Worm (Caenorhabditis elegans) whole organism, L3 larva: ENCODE measurements around the gene tat-6.

Experiments
- aly-2 ChIP-seq: fragments of 150-350 bp; optimal IDR thresholded peaks from 2 replicates; lab custom pipeline; 2014; ENCODE audit warnings: missing biosample characterization, missing genetic modification characterization
- ama-1 ChIP-seq: fragments of 150-350 bp; optimal IDR thresholded peaks from 2 replicates; lab custom pipeline; 2018
- ceh-16 ChIP-seq: sonication (generic microtip); optimal IDR thresholded peaks from 2 replicates; lab custom pipeline; 2017; ENCODE audit warnings: missing biosample characterization, missing genetic modification characterization
- ceh-28 ChIP-seq: fragments of 150-350 bp; optimal IDR thresholded peaks from 2 replicates; lab custom pipeline; 2014; ENCODE audit warnings: missing biosample characterization, missing genetic modification reagents, missing genetic modification characterization
- ceh-82 ChIP-seq: fragments of 150-350 bp; optimal IDR thresholded peaks from 2 replicates; lab custom pipeline; 2014; ENCODE audit warnings: missing biosample characterization, missing genetic modification characterization
- ceh-9 ChIP-seq: sonication (generic microtip); optimal IDR thresholded peaks from 2 replicates; lab custom pipeline; 2018; ENCODE audit warnings: missing biosample characterization, missing genetic modification characterization
- egl-27 ChIP-seq: sonication (generic microtip); optimal IDR thresholded peaks from 4 replicates; lab custom pipeline; 2017; ENCODE audit warnings: missing biosample characterization, missing genetic modification reagents, missing genetic modification characterization
- egl-5 ChIP-seq: fragments of 150-350 bp; optimal IDR thresholded peaks from 2 replicates; lab custom pipeline; 2017; ENCODE audit warnings: missing biosample characterization, missing genetic modification reagents, missing genetic modification characterization, inconsistent platforms
- elt-2 ChIP-seq: sonication (generic microtip); optimal IDR thresholded peaks from 2 replicates; lab custom pipeline; 2016; ENCODE audit warnings: missing genetic modification reagents, mild to moderate bottlenecking, missing genetic modification characterization, missing compliant biosample characterization
- eor-1 ChIP-seq, 2 experiments: fragments of 150-350 bp; optimal IDR thresholded peaks; 2 replicates each; lab custom pipeline; 2014 to 2018; ENCODE audit warnings: missing biosample characterization in 2 of 2, missing genetic modification characterization in 2 of 2
- hmg-11 ChIP-seq: sonication (generic microtip); optimal IDR thresholded peaks from 2 replicates; lab custom pipeline; 2016; ENCODE audit warnings: missing genetic modification characterization, missing compliant biosample characterization
- jun-1 ChIP-seq: fragments of 150-350 bp; optimal IDR thresholded peaks from 2 replicates; lab custom pipeline; 2014; ENCODE audit warnings: missing biosample characterization, missing genetic modification reagents, missing genetic modification characterization
- lin-15B ChIP-seq: fragments of 150-350 bp; optimal IDR thresholded peaks from 2 replicates; lab custom pipeline; 2014; ENCODE audit warnings: missing biosample characterization, missing genetic modification characterization
- lin-39 ChIP-seq: fragments of 150-350 bp; optimal IDR thresholded peaks from 2 replicates; lab custom pipeline; 2018; ENCODE audit warnings: missing biosample characterization, missing genetic modification reagents, missing genetic modification characterization
- lsy-12 ChIP-seq: sonication (generic microtip); optimal IDR thresholded peaks from 2 replicates; lab custom pipeline; 2016; ENCODE audit warnings: mild to moderate bottlenecking, missing genetic modification characterization, missing compliant biosample characterization
- mdl-1 ChIP-seq: fragments of 150-350 bp; optimal IDR thresholded peaks from 2 replicates; lab custom pipeline; 2014; ENCODE audit warnings: missing biosample characterization, missing genetic modification characterization
- nfya-1 ChIP-seq: sonication (generic microtip); optimal IDR thresholded peaks from 2 replicates; lab custom pipeline; 2017; ENCODE audit warnings: missing genetic modification characterization, mild to moderate bottlenecking, missing compliant biosample characterization, antibody characterized with exemption, moderate library complexity; ENCODE audit not compliant: insufficient read depth
- nhr-11 ChIP-seq: fragments of 150-350 bp; optimal IDR thresholded peaks from 2 replicates; lab custom pipeline; 2014; ENCODE audit warnings: missing biosample characterization, missing genetic modification characterization
- nhr-12 ChIP-seq: fragments of 150-350 bp; optimal IDR thresholded peaks from 2 replicates; lab custom pipeline; 2014; ENCODE audit warnings: missing biosample characterization, missing genetic modification characterization
- nhr-23 ChIP-seq: fragments of 150-350 bp; optimal IDR thresholded peaks from 2 replicates; lab custom pipeline; 2014; ENCODE audit warnings: missing biosample characterization, missing genetic modification reagents, missing genetic modification characterization
- nhr-237 ChIP-seq: fragments of 150-350 bp; optimal IDR thresholded peaks from 2 replicates; lab custom pipeline; 2014; ENCODE audit warnings: missing biosample characterization, missing genetic modification characterization
- nhr-25 ChIP-seq: sonication (generic microtip); optimal IDR thresholded peaks from 2 replicates; lab custom pipeline; 2017; ENCODE audit warnings: missing biosample characterization, missing genetic modification characterization
- nhr-28 ChIP-seq: fragments of 150-350 bp; optimal IDR thresholded peaks from 2 replicates; lab custom pipeline; 2014; ENCODE audit warnings: missing biosample characterization, missing genetic modification characterization
- nhr-43 ChIP-seq: sonication (generic microtip); optimal IDR thresholded peaks from 2 replicates; lab custom pipeline; 2016; ENCODE audit warnings: mild to moderate bottlenecking, missing genetic modification characterization, missing compliant biosample characterization; ENCODE audit not compliant: poor library complexity, severe bottlenecking
- nhr-67 ChIP-seq: fragments of 150-350 bp; optimal IDR thresholded peaks from 2 replicates; lab custom pipeline; 2014; ENCODE audit warnings: missing biosample characterization, missing genetic modification characterization
- nhr-77 ChIP-seq: fragments of 150-350 bp; optimal IDR thresholded peaks from 2 replicates; lab custom pipeline; 2014; ENCODE audit warnings: missing biosample characterization, missing genetic modification characterization
- pha-4 ChIP-seq: fragments of 150-350 bp; optimal IDR thresholded peaks from 2 replicates; lab custom pipeline; 2014; ENCODE audit warnings: missing biosample characterization, missing genetic modification reagents, missing genetic modification characterization
- pqm-1 ChIP-seq: fragments of 150-350 bp; optimal IDR thresholded peaks from 2 replicates; lab custom pipeline; 2017; ENCODE audit warnings: missing biosample characterization, missing genetic modification characterization, inconsistent platforms
- sea-2 ChIP-seq: fragments of 150-350 bp; sonication (generic microtip); optimal IDR thresholded peaks from 4 replicates; lab custom pipeline; 2014; ENCODE audit warnings: missing biosample characterization, missing genetic modification reagents, missing genetic modification characterization
- skn-1 ChIP-seq: fragments of 150-350 bp; optimal IDR thresholded peaks from 2 replicates; lab custom pipeline; 2014; ENCODE audit warnings: missing biosample characterization, missing genetic modification characterization
- snpc-4 ChIP-seq: fragments of 150-350 bp; optimal IDR thresholded peaks from 2 replicates; lab custom pipeline; 2014; ENCODE audit warnings: missing biosample characterization, missing genetic modification characterization
- tbx-2 ChIP-seq: sonication (generic microtip); optimal IDR thresholded peaks from 2 replicates; lab custom pipeline; 2016; ENCODE audit warnings: mild to moderate bottlenecking, missing genetic modification characterization, missing compliant biosample characterization
- unc-39 ChIP-seq: sonication (generic microtip); optimal IDR thresholded peaks from 4 replicates; lab custom pipeline; 2017; ENCODE audit warnings: missing biosample characterization, missing genetic modification characterization
- zag-1 ChIP-seq: fragments of 150-350 bp; optimal IDR thresholded peaks from 2 replicates; lab custom pipeline; 2014; ENCODE audit warnings: missing biosample characterization, missing genetic modification characterization
- ztf-11 ChIP-seq: fragments of 150-350 bp; optimal IDR thresholded peaks from 2 replicates; lab custom pipeline; 2014; ENCODE audit warnings: missing biosample characterization, missing genetic modification characterization

tat-6 gene

ce11 chrV:3112198-3112597, 16.7 kb upstream of the tat-6 start:
- TF ChIP-seq nhr-25 (tag; lab: Kevin White, UChicago) (no peak), elt-2 (peak; percentile 17)
- TF ChIP-seq, all 47 proteins: peak for 1

- TF ChIP-seq sea-2 (GFP tag; lab: Kevin White, UChicago) (no peak), ztf-11 (tag; lab: Kevin White, UChicago) (no peak), ama-1 (no peak)
Observed at ce11 chrV:3113751-3114150, 15.2 kb upstream of the tat-6 start, which contains the start of gene Y73C8C.8. Gene Y73C8C.8, minus strand, starts transcription at chrV:3113851.

- TF ChIP-seq elt-2 (no peak), pqm-1 (no peak)
Observed at ce11 chrV:3114973-3115372, 13.9 kb upstream of the tat-6 start, which contains the start of gene Y73C8C.3. Gene Y73C8C.3, plus strand, starts transcription at chrV:3115273.

- no peak for TF ChIP-seq sea-2 (GFP tag; lab: Kevin White, UChicago)
- peak; percentile 55 for TF ChIP-seq elt-2
- peak; percentile 42 for TF ChIP-seq pqm-1
- no peak for TF ChIP-seq tbx-2 (tag; lab: Kevin White, UChicago)
- TF ChIP-seq jun-1: no peak
- no peak for TF ChIP-seq eor-1 (tag; optimal IDR thresholded peaks at IDR 0.05; lab: Kevin White, UChicago)
- TF ChIP-seq, all 47 proteins: peak for 2
Observed at ce11 chrV:3118167-3118566, 10.7 kb upstream of the tat-6 start, which contains the start of gene clec-210. Gene clec-210, plus strand, starts transcription at chrV:3118377.

- TF ChIP-seq pqm-1 (peak; percentile 19), snpc-4 (tag; lab: Kevin White, UChicago) (no peak), elt-2 (peak; percentile 47)
Observed at ce11 chrV:3119185-3119584, 9.7 kb upstream of the tat-6 start.

ce11 chrV:3121743-3122142, 7.2 kb upstream of the tat-6 start, which contains the start of gene srt-56:
Gene srt-56, minus strand, starts transcription at chrV:3121843.
- TF ChIP-seq lin-15B (tag; lab: Kevin White, UChicago): no peak
- TF ChIP-seq egl-27 (tag; lab: Kevin White, UChicago): no peak
- no peak for TF ChIP-seq nhr-67
- TF ChIP-seq lin-39 (tag; lab: Kevin White, UChicago): no peak
- TF ChIP-seq snpc-4 (tag; lab: Kevin White, UChicago): no peak
- no peak for TF ChIP-seq hmg-11 (tag; lab: Kevin White, UChicago)
- TF ChIP-seq nhr-12: no peak
- TF ChIP-seq ceh-16 (tag; lab: Kevin White, UChicago): no peak
- TF ChIP-seq skn-1 (tag; lab: Kevin White, UChicago): no peak
- TF ChIP-seq nhr-237 (tag; lab: Kevin White, UChicago): no peak
- TF ChIP-seq ama-1: no peak
- TF ChIP-seq nhr-77 (tag; lab: Kevin White, UChicago): no peak
- no peak for TF ChIP-seq ceh-28
- no peak for TF ChIP-seq aly-2 (tag; lab: Kevin White, UChicago)
- no peak for TF ChIP-seq unc-39 (tag; lab: Kevin White, UChicago)
- no peak for TF ChIP-seq sea-2 (GFP tag; lab: Kevin White, UChicago)

ce11 chrV:3122403-3122802, 6.5 kb upstream of the tat-6 start:
- TF ChIP-seq sea-2 (GFP tag; lab: Kevin White, UChicago) (no peak), nhr-12 (no peak), ama-1 (no peak), nhr-11 (tag; lab: Kevin White, UChicago) (no peak), ceh-9 (tag; lab: Kevin White, UChicago) (no peak), nfya-1 (tag; lab: Kevin White, UChicago) (no peak)

- TF ChIP-seq lsy-12 (no peak), sea-2 (GFP tag; lab: Kevin White, UChicago) (no peak), pha-4 (tag; lab: Kevin White, UChicago) (no peak), elt-2 (no peak), ceh-82 (no peak), nhr-23 (no peak), ceh-16 (tag; lab: Kevin White, UChicago) (no peak), skn-1 (tag; lab: Kevin White, UChicago) (no peak), nhr-43 (tag; lab: Kevin White, UChicago) (no peak), egl-5 (tag; lab: Kevin White, UChicago) (no peak), nfya-1 (tag; lab: Kevin White, UChicago) (no peak), egl-27 (tag; lab: Kevin White, UChicago) (no peak), ceh-9 (tag; lab: Kevin White, UChicago) (no peak), nhr-25 (tag; lab: Kevin White, UChicago) (no peak), nhr-28 (no peak), lin-39 (tag; lab: Kevin White, UChicago) (no peak), mdl-1 (tag; lab: Kevin White, UChicago) (no peak), zag-1 (tag; lab: Kevin White, UChicago) (no peak), nhr-67 (no peak), nhr-237 (tag; lab: Kevin White, UChicago) (no peak)
- TF ChIP-seq, all 47 proteins: peak for 0
Observed at ce11 chrV:3124912-3125311, 4.0 kb upstream of the tat-6 start, which contains the start of gene Y73C8C.12. Gene Y73C8C.12, plus strand, starts transcription at chrV:3125212.
